Fruit fly (Drosophila melanogaster) whole organism, adult: Measurements from ENCODE around the gene CG31760.
A peak's percentile ranks its signal among the peaks of the same experiment; 100 is the strongest.

Experiments
- CG11617 ChIP-seq: fragments of 200-800 bp; sonication (Bioruptor generic); optimal IDR thresholded peaks from 2 replicates; lab custom pipeline; 2017; ENCODE audit warnings: mild to moderate bottlenecking, missing biosample characterization, missing genetic modification reagents, missing genetic modification characterization
- CG12768 ChIP-seq: fragments of 200-800 bp; sonication (Bioruptor generic); optimal IDR thresholded peaks from 2 replicates; lab custom pipeline; 2017; ENCODE audit warnings: missing biosample characterization, missing genetic modification characterization, mild to moderate bottlenecking, moderate library complexity, missing genetic modification reagents
- CG14711 ChIP-seq: fragments of 200-800 bp; sonication (Bioruptor generic); optimal IDR thresholded peaks from 2 replicates; lab custom pipeline; 2018; ENCODE audit warnings: missing biosample characterization, mild to moderate bottlenecking, missing genetic modification characterization, moderate library complexity
- CG1620 ChIP-seq: fragments of 200-800 bp; sonication (Bioruptor generic); optimal IDR thresholded peaks from 2 replicates; lab custom pipeline; 2016; ENCODE audit warnings: missing biosample characterization, missing genetic modification characterization
- CG33017 ChIP-seq: fragments of 200-800 bp; sonication (Bioruptor generic); optimal IDR thresholded peaks from 2 replicates; lab custom pipeline; 2018; ENCODE audit warnings: missing biosample characterization, mild to moderate bottlenecking, missing genetic modification characterization, moderate library complexity
- CG5204 ChIP-seq: fragments of 200-800 bp; sonication (Bioruptor generic); optimal IDR thresholded peaks from 2 replicates; lab custom pipeline; 2016; ENCODE audit warnings: missing biosample characterization, missing genetic modification characterization
- CG7045 ChIP-seq: fragments of 200-800 bp; sonication (Bioruptor generic); optimal IDR thresholded peaks from 2 replicates; lab custom pipeline; 2017; ENCODE audit warnings: missing biosample characterization, mild to moderate bottlenecking, missing genetic modification characterization
- CG7101 ChIP-seq: fragments of 200-800 bp; sonication (Bioruptor generic); optimal IDR thresholded peaks from 2 replicates; lab custom pipeline; 2018; ENCODE audit warnings: missing biosample characterization, mild to moderate bottlenecking, missing genetic modification characterization, moderate library complexity
- Clk ChIP-seq: fragments of 200-800 bp; sonication (Bioruptor generic); optimal IDR thresholded peaks from 2 replicates; lab custom pipeline; 2017; ENCODE audit warnings: missing biosample characterization, missing genetic modification characterization
- Crg-1 ChIP-seq: fragments of 200-800 bp; sonication (Bioruptor generic); optimal IDR thresholded peaks from 2 replicates; lab custom pipeline; 2016; ENCODE audit warnings: missing biosample characterization, missing genetic modification characterization
- Hr96 ChIP-seq: fragments of 200-800 bp; sonication (Bioruptor generic); optimal IDR thresholded peaks from 2 replicates; lab custom pipeline; 2016; ENCODE audit warnings: missing biosample characterization, missing genetic modification characterization
- Mnt ChIP-seq: fragments of 200-800 bp; sonication (Bioruptor generic); optimal IDR thresholded peaks from 2 replicates; lab custom pipeline; 2016; ENCODE audit warnings: missing biosample characterization, mild to moderate bottlenecking, missing genetic modification characterization
- bab1 ChIP-seq: fragments of 200-800 bp; sonication (Bioruptor generic); optimal IDR thresholded peaks from 3 replicates; lab custom pipeline; 2019; ENCODE audit warnings: missing biosample characterization, mild to moderate bottlenecking, missing genetic modification characterization, moderate library complexity
- cic ChIP-seq: fragments of 200-800 bp; sonication (Bioruptor generic); optimal IDR thresholded peaks from 2 replicates; lab custom pipeline; 2017; ENCODE audit warnings: missing biosample characterization, mild to moderate bottlenecking, missing genetic modification characterization, moderate library complexity
- cnc ChIP-seq, 2 experiments: fragments of >200 bp; optimal IDR thresholded peaks; 2 replicates each; lab custom pipeline; 2017
- kay ChIP-seq: fragments of 200-800 bp; sonication (Bioruptor generic); peaks from one replicate; lab custom pipeline; 2016; ENCODE audit warnings: missing biosample characterization, missing genetic modification characterization, borderline replicate concordance
- ovo ChIP-seq: fragments of 200-800 bp; sonication (Bioruptor generic); optimal IDR thresholded peaks from 2 replicates; lab custom pipeline; 2016; ENCODE audit warnings: missing biosample characterization, missing genetic modification characterization
- pad ChIP-seq: fragments of 200-800 bp; sonication (Bioruptor generic); optimal IDR thresholded peaks from 3 replicates; lab custom pipeline; 2017; ENCODE audit warnings: missing biosample characterization, missing genetic modification characterization, mild to moderate bottlenecking, moderate library complexity, missing genetic modification reagents
- tj ChIP-seq: fragments of 200-800 bp; sonication (Bioruptor generic); optimal IDR thresholded peaks from 3 replicates; lab custom pipeline; 2017; ENCODE audit warnings: missing biosample characterization, mild to moderate bottlenecking, missing genetic modification characterization, moderate library complexity
- toe ChIP-seq: fragments of 200-800 bp; sonication (Bioruptor generic); optimal IDR thresholded peaks from 2 replicates; lab custom pipeline; 2016; ENCODE audit warnings: missing biosample characterization, missing genetic modification characterization

Gene CG31760

DNA sequence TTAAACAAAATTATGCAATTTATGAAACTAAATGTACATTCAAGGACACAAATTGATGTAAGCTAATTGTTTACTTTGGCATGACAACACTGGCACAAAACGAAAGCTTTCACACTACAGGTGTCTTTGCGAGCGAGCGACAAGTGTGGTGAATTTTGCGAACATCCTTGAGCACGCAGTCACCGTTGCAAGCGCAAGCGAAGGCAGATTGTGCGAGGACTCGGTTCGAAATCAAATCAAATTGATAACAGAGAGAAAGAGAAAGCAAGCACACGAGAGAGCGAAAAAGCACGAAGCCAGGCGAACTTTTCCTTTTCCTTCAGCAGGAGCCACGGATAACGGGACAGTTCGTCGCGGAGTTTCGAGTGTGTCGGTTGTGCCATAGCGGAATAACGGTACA lies at the start of gene CG31760:
Gene CG31760 (plus strand): TSS at position 342 of the 400 bp plus-strand sequence.
- no peak for TF ChIP-seq kay (GFP tag; lab: Kevin White, UChicago)
- no peak for TF ChIP-seq tj (GFP tag; lab: Kevin White, UChicago)
- TF ChIP-seq CG12768 (GFP tag; lab: Kevin White, UChicago), result no peak
- no peak for TF ChIP-seq bab1 (GFP tag; lab: Kevin White, UChicago)
- TF ChIP-seq Crg-1 (GFP tag; lab: Kevin White, UChicago), result no peak
- TF ChIP-seq toe (GFP tag; lab: Kevin White, UChicago), result no peak
- no peak for TF ChIP-seq CG1620 (GFP tag; lab: Kevin White, UChicago)
- no peak for TF ChIP-seq CG14711
- no peak for TF ChIP-seq CG7045 (GFP tag; lab: Kevin White, UChicago)
- TF ChIP-seq CG7101 (tag; lab: Kevin White, UChicago), result no peak
- TF ChIP-seq cic (GFP tag; lab: Kevin White, UChicago), result no peak
- no peak for TF ChIP-seq CG33017 (tag; lab: Kevin White, UChicago)
- TF ChIP-seq CG5204 (GFP tag; lab: Kevin White, UChicago), result no peak
- no peak for TF ChIP-seq ovo (GFP tag; lab: Kevin White, UChicago)
- no peak for TF ChIP-seq pad (GFP tag; lab: Kevin White, UChicago)
- TF ChIP-seq Clk (GFP tag; lab: Kevin White, UChicago), result no peak
- TF ChIP-seq Hr96 (GFP tag; lab: Kevin White, UChicago), result no peak
- no peak for TF ChIP-seq CG11617
- TF ChIP-seq Mnt (GFP tag; lab: Kevin White, UChicago), result no peak

DNA sequence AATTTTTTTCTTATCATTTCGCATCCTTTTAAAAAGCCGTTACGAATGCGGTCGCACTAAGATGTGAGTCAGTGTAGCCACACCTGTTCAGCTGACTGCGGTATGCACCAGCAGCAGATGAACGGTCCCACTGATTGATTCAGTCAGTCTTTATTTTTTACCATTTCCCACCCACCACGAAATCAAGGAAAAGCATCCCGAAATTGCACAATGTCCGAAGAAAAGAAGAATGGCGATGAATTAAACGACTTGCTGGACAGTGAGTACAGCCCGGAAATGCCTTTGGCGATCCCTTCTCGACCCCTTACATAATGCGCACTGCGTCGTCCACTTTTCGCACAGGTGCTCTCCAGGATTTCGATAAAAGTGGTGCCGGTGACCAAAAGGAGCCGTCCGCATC lies 48.9 kb upstream of the CG31760 start:
- TF ChIP-seq pad (GFP tag; lab: Kevin White, UChicago), result no peak
- TF ChIP-seq CG33017 (tag; lab: Kevin White, UChicago), result no peak
- TF ChIP-seq Mnt (GFP tag; lab: Kevin White, UChicago), result peak; percentile 33
- TF ChIP-seq bab1 (GFP tag; lab: Kevin White, UChicago), result peak; percentile 44
- TF ChIP-seq cnc (optimal IDR thresholded peaks at IDR 0.05; lab: Kevin White, UChicago), result no peak
- TF ChIP-seq Crg-1 (GFP tag; lab: Kevin White, UChicago), result no peak

- TF ChIP-seq CG7101 (tag; lab: Kevin White, UChicago) (peak; percentile 31), Clk (GFP tag; lab: Kevin White, UChicago) (no peak), cic (GFP tag; lab: Kevin White, UChicago) (peak; percentile 11), Crg-1 (GFP tag; lab: Kevin White, UChicago) (peak; percentile 28), toe (GFP tag; lab: Kevin White, UChicago) (no peak), CG1620 (GFP tag; lab: Kevin White, UChicago) (no peak), pad (GFP tag; lab: Kevin White, UChicago) (peak; percentile 19), CG5204 (GFP tag; lab: Kevin White, UChicago) (no peak), ovo (GFP tag; lab: Kevin White, UChicago) (no peak), CG14711 (no peak), CG12768 (GFP tag; lab: Kevin White, UChicago) (peak; percentile 2), Mnt (GFP tag; lab: Kevin White, UChicago) (peak; percentile 99), CG7045 (GFP tag; lab: Kevin White, UChicago) (no peak), bab1 (GFP tag; lab: Kevin White, UChicago) (peak; percentile 1), kay (GFP tag; lab: Kevin White, UChicago) (no peak), cnc (optimal IDR thresholded peaks at IDR 0.05; lab: Kevin White, UChicago) (no peak)
Observed at dm6 chr2L:12096396-12096813, 46.2 kb upstream of the CG31760 start, which contains the start of the genes CG6712 and Mt2. TSS of gene CG6712 (minus strand) at chr2L:12096511. TSS of gene Mt2 (plus strand) at chr2L:12096525.

DNA sequence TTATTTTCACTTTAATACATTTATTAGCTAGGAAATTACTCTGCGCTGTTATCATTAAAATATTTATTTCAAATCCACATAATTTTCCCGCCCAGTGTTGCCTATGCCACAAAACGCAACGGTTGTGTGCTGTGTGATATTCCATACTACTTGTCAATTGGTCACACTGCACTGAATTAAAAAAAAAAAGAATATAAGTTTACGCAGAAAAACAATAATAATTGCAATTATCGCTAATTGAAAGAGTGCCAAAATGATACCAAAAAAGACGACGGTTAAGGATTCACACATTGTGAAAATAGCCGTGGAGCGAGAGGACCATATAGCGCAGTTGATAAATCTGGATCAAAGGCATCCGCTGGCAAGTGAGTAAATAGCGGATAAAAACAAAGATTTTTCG lies 44.9 kb upstream of the CG31760 start, which contains the start of gene Ced-12:
Gene Ced-12 (plus strand): TSS at position 141 of the 400 bp plus-strand sequence.
- TF ChIP-seq CG14711 (peak; percentile 10), Mnt (GFP tag; lab: Kevin White, UChicago) (no peak), tj (GFP tag; lab: Kevin White, UChicago) (no peak), CG5204 (GFP tag; lab: Kevin White, UChicago) (no peak), CG11617 (peak; percentile 26), toe (GFP tag; lab: Kevin White, UChicago) (no peak), CG7101 (tag; lab: Kevin White, UChicago) (no peak), cic (GFP tag; lab: Kevin White, UChicago) (no peak), Crg-1 (GFP tag; lab: Kevin White, UChicago) (no peak), CG1620 (GFP tag; lab: Kevin White, UChicago) (no peak), cnc (optimal IDR thresholded peaks at IDR 0.05; lab: Kevin White, UChicago) (no peak), Clk (GFP tag; lab: Kevin White, UChicago) (no peak), Hr96 (GFP tag; lab: Kevin White, UChicago) (no peak), ovo (GFP tag; lab: Kevin White, UChicago) (no peak), bab1 (GFP tag; lab: Kevin White, UChicago) (peak; percentile 26), CG7045 (GFP tag; lab: Kevin White, UChicago) (no peak), CG33017 (tag; lab: Kevin White, UChicago) (no peak), CG12768 (GFP tag; lab: Kevin White, UChicago) (no peak), kay (GFP tag; lab: Kevin White, UChicago) (no peak), pad (GFP tag; lab: Kevin White, UChicago) (no peak)

DNA sequence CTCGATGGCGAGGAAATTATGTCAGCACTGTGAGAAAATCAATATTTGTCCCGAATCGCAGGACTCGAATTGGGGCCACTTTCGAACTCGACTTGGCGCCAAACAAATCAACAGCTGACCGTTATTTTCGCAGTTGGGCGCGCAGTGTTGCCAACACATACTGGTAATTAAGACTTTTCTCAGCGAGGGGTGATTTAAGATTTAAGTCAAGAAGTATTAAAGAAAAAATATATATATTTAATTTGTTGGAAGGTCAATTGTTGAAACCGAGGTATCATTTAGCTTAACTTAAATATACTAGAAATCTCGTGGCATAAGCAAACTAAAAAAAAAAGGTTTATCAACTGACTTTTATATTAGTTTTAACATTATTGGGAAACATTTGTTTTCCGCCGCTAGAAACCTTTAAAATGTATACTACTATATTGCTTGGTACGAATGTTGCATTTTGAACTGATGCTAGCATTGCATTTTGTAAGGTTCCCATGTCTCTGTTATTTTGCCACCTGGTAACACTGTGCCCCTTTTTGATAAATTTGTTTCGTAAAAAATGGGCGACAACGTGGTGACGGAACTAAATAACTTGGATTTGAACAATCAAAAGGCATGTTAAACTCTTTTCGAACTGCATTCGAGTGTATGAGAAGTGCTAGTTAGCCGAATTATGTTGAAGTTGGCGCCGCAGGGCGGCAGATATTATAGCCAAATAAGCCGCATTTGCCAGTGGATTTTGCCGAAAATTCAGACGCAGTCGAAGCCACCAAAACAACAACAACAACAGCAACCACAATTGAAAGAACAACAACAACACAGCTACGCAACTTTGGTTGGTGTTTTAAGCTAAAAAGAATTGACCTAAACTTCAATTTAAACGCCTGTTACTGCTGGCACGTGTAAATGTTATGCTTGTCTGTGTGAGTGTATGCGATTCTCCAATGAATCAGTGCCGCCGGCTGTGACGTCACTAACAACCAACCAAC lies 39.1 kb upstream of the CG31760 start, which contains the start of the genes Patsas and ThrRS:
Gene Patsas (minus strand): TSS at position 55 of the 980 bp plus-strand sequence.
Gene ThrRS (plus strand): TSS at position 521 of the 980 bp plus-strand sequence.
- TF ChIP-seq CG7045 (GFP tag; lab: Kevin White, UChicago), result peak; percentile 89
- TF ChIP-seq CG5204 (GFP tag; lab: Kevin White, UChicago), result no peak
- peak; percentile 80 for TF ChIP-seq CG7101 (tag; lab: Kevin White, UChicago)
- peak; percentile 39 for TF ChIP-seq cic (GFP tag; lab: Kevin White, UChicago)
- peak; percentile 50 for TF ChIP-seq bab1 (GFP tag; lab: Kevin White, UChicago)
- TF ChIP-seq Mnt (GFP tag; lab: Kevin White, UChicago), result peak; percentile 87
- TF ChIP-seq CG1620 (GFP tag; lab: Kevin White, UChicago), result peak; percentile 70
- TF ChIP-seq toe (GFP tag; lab: Kevin White, UChicago), result peak; percentile 84
- TF ChIP-seq CG33017 (tag; lab: Kevin White, UChicago), result peak; percentile 72
- TF ChIP-seq ovo (GFP tag; lab: Kevin White, UChicago), result peak; percentile 51
- peak; percentile 23 for TF ChIP-seq Crg-1 (GFP tag; lab: Kevin White, UChicago)
- peak; percentile 66 for TF ChIP-seq Hr96 (GFP tag; lab: Kevin White, UChicago)
- peak; percentile 39 for TF ChIP-seq Clk (GFP tag; lab: Kevin White, UChicago)
- no peak for TF ChIP-seq kay (GFP tag; lab: Kevin White, UChicago)
- peak; percentile 77 for TF ChIP-seq CG12768 (GFP tag; lab: Kevin White, UChicago)
- peak; percentile 76 for TF ChIP-seq CG11617
- TF ChIP-seq CG14711, result peak; percentile 86
- peak; percentile 69 for TF ChIP-seq pad (GFP tag; lab: Kevin White, UChicago)
- TF ChIP-seq cnc (optimal IDR thresholded peaks at IDR 0.05; lab: Kevin White, UChicago), result no peak
- peak; percentile 67 for TF ChIP-seq tj (GFP tag; lab: Kevin White, UChicago)
